Worm (Caenorhabditis elegans): ENCODE results near the gene C17F4.7.

ce11 chrII:3278634-3279033 lies 32.8 kb upstream of the C17F4.7 start, which contains the start of gene wht-4:
- TF ChIP-seq him-1 (tag; optimal IDR thresholded peaks at IDR 0.05) (no peak), W03F9.2 (tag; optimal IDR thresholded peaks at IDR 0.05) (no peak)
